Fruit fly (Drosophila melanogaster): ENCODE data around the gene TwdlO.
A peak's percentile ranks its signal among the peaks of the same experiment; 100 is the strongest.

Gene TwdlO

DNA sequence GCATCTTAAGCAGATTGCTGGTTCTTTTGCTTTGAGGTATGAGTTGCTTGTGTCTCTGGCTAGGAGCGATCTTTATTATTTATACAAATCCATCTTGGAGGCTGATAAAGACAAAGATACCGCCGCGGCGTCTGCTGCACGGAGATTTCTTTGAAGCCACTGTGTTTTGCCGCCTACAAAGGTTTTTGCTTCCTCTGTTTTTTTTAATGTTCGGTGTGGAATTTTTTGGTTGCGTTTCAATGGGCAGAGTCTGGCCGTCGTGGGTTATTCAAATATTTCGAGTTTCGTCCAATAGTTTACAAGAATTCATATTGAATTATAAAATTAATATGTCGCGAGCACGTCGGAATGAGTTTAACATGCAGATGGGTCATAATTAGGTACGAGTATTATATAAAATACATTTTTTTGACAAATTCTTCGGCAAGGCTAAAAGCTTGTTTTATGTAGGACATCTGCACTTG is 3.0 kb downstream of the TwdlO start, which contains the start of gene TwdlB:
TSS of gene TwdlB (minus strand) at position 51 of the 464 bp plus-strand sequence.
- TF ChIP-seq cic (GFP tag; optimal IDR thresholded peaks at IDR 0.05): no peak
- TF ChIP-seq CG12768 (GFP tag; optimal IDR thresholded peaks at IDR 0.05): no peak
- no peak for TF ChIP-seq Mnt (GFP tag; optimal IDR thresholded peaks at IDR 0.05)
- TF ChIP-seq CG33017 (tag; optimal IDR thresholded peaks at IDR 0.05): no peak

DNA sequence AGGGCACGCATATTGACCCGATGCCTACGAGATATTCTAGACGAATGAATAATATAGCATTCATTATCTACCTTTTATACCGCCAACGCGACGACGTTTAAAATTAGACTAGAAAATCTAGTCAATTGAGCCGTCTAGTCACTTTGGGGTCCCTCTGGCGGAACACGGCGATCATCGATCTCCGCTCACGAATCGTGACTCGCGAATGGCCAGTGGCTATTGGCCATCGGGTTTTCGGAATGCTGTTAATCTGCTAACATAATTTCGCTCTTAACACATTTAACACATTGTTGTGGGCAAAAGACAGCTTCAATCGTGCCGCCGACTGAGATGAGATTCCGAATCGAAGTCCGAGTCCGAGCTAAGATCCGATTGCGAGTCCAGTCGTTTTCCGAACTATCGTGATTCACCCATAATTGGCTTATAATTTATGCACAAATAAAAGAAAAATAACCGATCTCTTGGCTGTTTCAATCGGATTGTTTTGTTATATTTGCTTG is 5.2 kb downstream of the TwdlO start, which contains the start of gene TwdlP:
TSS of gene TwdlP (minus strand) at position 51 of the 500 bp plus-strand sequence.
- no peak for TF ChIP-seq CG33017 (tag; optimal IDR thresholded peaks at IDR 0.05)
- no peak for TF ChIP-seq tj (GFP tag; optimal IDR thresholded peaks at IDR 0.05)
- TF ChIP-seq cic (GFP tag; optimal IDR thresholded peaks at IDR 0.05): no peak
- no peak for TF ChIP-seq CG7101 (tag; optimal IDR thresholded peaks at IDR 0.05)
- no peak for TF ChIP-seq CG14711 (tag; optimal IDR thresholded peaks at IDR 0.05)
- TF ChIP-seq CG5204 (GFP tag; optimal IDR thresholded peaks at IDR 0.05): no peak
- no peak for TF ChIP-seq cnc (optimal IDR thresholded peaks at IDR 0.05)
- TF ChIP-seq toe (GFP tag; optimal IDR thresholded peaks at IDR 0.05): no peak
- no peak for TF ChIP-seq bab1 (GFP tag; optimal IDR thresholded peaks at IDR 0.05)
- no peak for TF ChIP-seq pad (GFP tag; optimal IDR thresholded peaks at IDR 0.05)
- TF ChIP-seq Hr96 (GFP tag; optimal IDR thresholded peaks at IDR 0.05): no peak

- TF ChIP-seq cnc (optimal IDR thresholded peaks at IDR 0.05) (no peak), CG1620 (GFP tag; optimal IDR thresholded peaks at IDR 0.05) (no peak), ovo (GFP tag; optimal IDR thresholded peaks at IDR 0.05) (no peak), CG7101 (tag; optimal IDR thresholded peaks at IDR 0.05) (no peak), CG11617 (GFP tag; optimal IDR thresholded peaks at IDR 0.05) (no peak), bab1 (GFP tag; optimal IDR thresholded peaks at IDR 0.05) (no peak), CG33017 (tag; optimal IDR thresholded peaks at IDR 0.05) (no peak), Hr96 (GFP tag; optimal IDR thresholded peaks at IDR 0.05) (no peak), toe (GFP tag; optimal IDR thresholded peaks at IDR 0.05) (no peak), tj (GFP tag; optimal IDR thresholded peaks at IDR 0.05) (no peak), CG5204 (GFP tag; optimal IDR thresholded peaks at IDR 0.05) (no peak), Clk (GFP tag; optimal IDR thresholded peaks at IDR 0.05) (no peak)
Observed at dm6 chr3R:26618818-26619217, 7.7 kb downstream of the TwdlO start, which contains the start of gene TwdlM. Gene TwdlM, plus strand, starts transcription at chr3R:26619118.

- TF ChIP-seq CG33017 (tag; optimal IDR thresholded peaks at IDR 0.05): no peak
- no peak for TF ChIP-seq ovo (GFP tag; optimal IDR thresholded peaks at IDR 0.05)
- TF ChIP-seq toe (GFP tag; optimal IDR thresholded peaks at IDR 0.05): no peak
- TF ChIP-seq tj (GFP tag; optimal IDR thresholded peaks at IDR 0.05): no peak
- no peak for TF ChIP-seq CG1620 (GFP tag; optimal IDR thresholded peaks at IDR 0.05)
- TF ChIP-seq pad (GFP tag; optimal IDR thresholded peaks at IDR 0.05): no peak
- no peak for TF ChIP-seq CG7045 (GFP tag; optimal IDR thresholded peaks at IDR 0.05)
- no peak for TF ChIP-seq CG7101 (tag; optimal IDR thresholded peaks at IDR 0.05)
- no peak for TF ChIP-seq CG11617 (GFP tag; optimal IDR thresholded peaks at IDR 0.05)
- TF ChIP-seq CG5204 (GFP tag; optimal IDR thresholded peaks at IDR 0.05): no peak
- TF ChIP-seq cic (GFP tag; optimal IDR thresholded peaks at IDR 0.05): no peak
- TF ChIP-seq Clk (GFP tag; optimal IDR thresholded peaks at IDR 0.05): no peak
- TF ChIP-seq bab1 (GFP tag; optimal IDR thresholded peaks at IDR 0.05): no peak
- TF ChIP-seq kay (GFP tag; ENCODE audit: borderline replicate concordance): no peak
- no peak for TF ChIP-seq Mnt (GFP tag; optimal IDR thresholded peaks at IDR 0.05)
- TF ChIP-seq CG12768 (GFP tag; optimal IDR thresholded peaks at IDR 0.05): no peak
- TF ChIP-seq Crg-1 (GFP tag; optimal IDR thresholded peaks at IDR 0.05): no peak
- no peak for TF ChIP-seq CG14711 (tag; optimal IDR thresholded peaks at IDR 0.05)
- no peak for TF ChIP-seq cnc (optimal IDR thresholded peaks at IDR 0.05)
Observed at dm6 chr3R:26615428-26615827, 11.1 kb downstream of the TwdlO start.

- TF ChIP-seq CG7045 (GFP tag; optimal IDR thresholded peaks at IDR 0.05): no peak
- peak; percentile 80 for TF ChIP-seq pad (GFP tag; optimal IDR thresholded peaks at IDR 0.05)
Observed at dm6 chr3R:26606498-26606897, 20.0 kb downstream of the TwdlO start.

DNA sequence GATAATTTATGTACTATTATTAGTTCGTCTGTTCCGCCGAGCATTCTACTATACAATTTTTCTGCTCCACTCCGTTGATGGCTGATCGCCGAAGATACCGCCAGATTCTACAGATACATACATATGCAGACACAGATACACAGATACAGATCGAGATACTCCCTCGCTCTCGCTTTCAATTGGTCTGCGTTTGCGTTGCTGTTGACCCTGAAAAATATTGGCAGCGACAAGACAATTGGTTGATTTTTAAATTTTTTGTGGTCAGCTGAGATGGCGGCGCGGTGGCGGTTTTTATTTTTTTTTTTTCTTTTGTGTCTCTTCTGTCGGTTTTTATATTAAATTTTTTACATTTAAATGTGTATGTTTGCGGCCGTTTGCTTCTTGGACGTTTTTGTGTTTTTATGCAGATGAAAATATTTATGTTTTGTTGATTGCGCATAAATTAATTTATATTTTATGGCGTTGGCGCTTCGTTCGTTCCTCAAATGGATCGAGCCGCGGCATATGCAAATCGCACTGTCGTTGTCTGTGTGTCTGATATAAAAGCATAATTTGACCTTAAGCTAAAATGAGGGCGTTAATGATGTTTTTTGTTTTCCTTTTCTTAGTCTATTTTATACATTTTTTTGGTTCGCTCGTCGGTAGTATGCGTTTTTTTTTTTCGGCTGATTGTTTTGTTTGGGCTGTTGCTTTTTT is 32.5 kb downstream of the TwdlO start:
- TF ChIP-seq tj (GFP tag; optimal IDR thresholded peaks at IDR 0.05) (no peak), Hr96 (GFP tag; optimal IDR thresholded peaks at IDR 0.05) (no peak), bab1 (GFP tag; optimal IDR thresholded peaks at IDR 0.05) (no peak), CG12768 (GFP tag; optimal IDR thresholded peaks at IDR 0.05) (no peak), kay (GFP tag; ENCODE audit: borderline replicate concordance) (no peak), CG11617 (GFP tag; optimal IDR thresholded peaks at IDR 0.05) (no peak), pad (GFP tag; optimal IDR thresholded peaks at IDR 0.05) (no peak), Crg-1 (GFP tag; optimal IDR thresholded peaks at IDR 0.05) (no peak), Clk (GFP tag; optimal IDR thresholded peaks at IDR 0.05) (no peak), CG33017 (tag; optimal IDR thresholded peaks at IDR 0.05) (no peak), CG1620 (GFP tag; optimal IDR thresholded peaks at IDR 0.05) (no peak), cic (GFP tag; optimal IDR thresholded peaks at IDR 0.05) (no peak), ovo (GFP tag; optimal IDR thresholded peaks at IDR 0.05) (no peak), CG7045 (GFP tag; optimal IDR thresholded peaks at IDR 0.05) (no peak), CG14711 (tag; optimal IDR thresholded peaks at IDR 0.05) (no peak)

All from whole organism, adult.